Worm (Caenorhabditis elegans) whole organism, L4 larva: ENCODE results near the gene T24D5.4.

Experiments
- T20F7.1 ChIP-seq: fragments of 200-800 bp; sonication (Bioruptor generic); optimal IDR thresholded peaks from 2 replicates; lab custom pipeline; 2018; ENCODE audit warnings: mild to moderate bottlenecking, missing genetic modification characterization, missing compliant biosample characterization
- aha-1 ChIP-seq: fragments of 150-350 bp; peaks from one replicate; lab custom pipeline; 2014; ENCODE audit warnings: missing biosample characterization, missing genetic modification characterization
- ceh-62 ChIP-seq: sonication (generic microtip); optimal IDR thresholded peaks from 2 replicates; lab custom pipeline; 2017; ENCODE audit warnings: missing biosample characterization, missing genetic modification characterization
- nhr-111 ChIP-seq: fragments of 200-800 bp; sonication (Bioruptor generic); optimal IDR thresholded peaks from 2 replicates; lab custom pipeline; 2018; ENCODE audit warnings: mild to moderate bottlenecking, missing genetic modification characterization, missing compliant biosample characterization
- nhr-237 ChIP-seq: sonication (generic microtip); optimal IDR thresholded peaks from 2 replicates; lab custom pipeline; 2017; ENCODE audit warnings: missing biosample characterization, missing genetic modification characterization
- nhr-28 ChIP-seq: fragments of 150-350 bp; optimal IDR thresholded peaks from 2 replicates; lab custom pipeline; 2014; ENCODE audit warnings: missing biosample characterization, missing genetic modification characterization
- unc-62 ChIP-seq, 3 experiments: fragments of 150-350 bp in 1 of 3; sonication (generic microtip); optimal IDR thresholded peaks in 2 of 3; peaks in 1 of 3; 1 replicate in 1 of 3; 2 replicates in 2 of 3; lab custom pipeline; 2014 to 2017; ENCODE audit warnings: missing biosample characterization in 3 of 3, missing genetic modification characterization in 3 of 3, missing genetic modification reagents in 3 of 3, missing genotype in 1 of 3
- zfp-2 ChIP-seq: sonication (generic microtip); optimal IDR thresholded peaks from 2 replicates; lab custom pipeline; 2016; ENCODE audit warnings: mild to moderate bottlenecking, missing genetic modification characterization, missing compliant biosample characterization

ce11 chrX:12627797-12628196 lies 30.8 kb downstream of the T24D5.4 start:
- peak in 1 of 2 experiments; percentile 42 for TF ChIP-seq unc-62 (GFP tag; optimal IDR thresholded peaks at IDR 0.05 in 1 of 2; lab: Kevin White, UChicago)
- no peak for TF ChIP-seq unc-62 (tag; optimal IDR thresholded peaks at IDR 0.05; lab: Kevin White, UChicago)
- TF ChIP-seq T20F7.1 (GFP tag; lab: Kevin White, UChicago) = peak; percentile 24
- no peak for TF ChIP-seq nhr-111
- no peak for TF ChIP-seq aha-1
- TF ChIP-seq nhr-237 (tag; lab: Kevin White, UChicago) = no peak
- no peak for TF ChIP-seq zfp-2 (tag; lab: Kevin White, UChicago)
- no peak for TF ChIP-seq ceh-62 (tag; lab: Kevin White, UChicago)
- peak; percentile 85 for TF ChIP-seq nhr-28
